Fruit fly (Drosophila melanogaster) whole organism, embryonic: ENCODE measurements around the gene TBC1d7.

Source experiments
- CG6854 ChIP-seq: fragments of 200-800 bp; sonication (Bioruptor generic); optimal IDR thresholded peaks from 3 replicates; lab custom pipeline; 2017; ENCODE audit warnings: missing biosample characterization, mild to moderate bottlenecking, missing genetic modification characterization
- CG9932 ChIP-seq: fragments of 200-800 bp; sonication (Bioruptor generic); IDR thresholded peaks from 2 replicates; pipeline ENCODE4 v1.3.6; 2022; ENCODE audit warnings: missing biosample characterization, missing genetic modification characterization
- Hmx ChIP-seq: fragments of 200-800 bp; sonication (Bioruptor generic); optimal IDR thresholded peaks from 2 replicates; lab custom pipeline; 2016; ENCODE audit warnings: missing biosample characterization, missing genetic modification characterization

DNA sequence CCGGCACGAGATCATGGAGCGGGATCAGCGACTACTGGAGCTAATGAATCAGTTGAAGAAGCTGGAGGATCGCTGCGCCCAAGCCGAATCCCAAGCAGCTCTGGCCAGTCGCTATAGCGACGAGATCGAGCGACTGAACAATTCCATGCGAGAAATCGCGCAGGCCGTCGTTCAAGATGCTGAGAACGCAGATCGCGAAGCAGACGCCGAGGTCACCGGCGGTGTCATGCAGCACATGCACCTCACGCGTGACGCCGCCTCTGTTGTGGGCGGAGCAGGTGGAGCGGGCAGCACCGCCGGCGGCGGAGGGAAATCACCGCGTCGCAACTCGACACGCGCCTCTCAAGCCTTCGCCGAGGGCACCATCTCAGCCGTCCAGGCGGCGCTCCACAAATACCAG is 39.9 kb upstream of the TBC1d7 start:
- TF ChIP-seq Hmx (GFP tag; lab: Kevin White, UChicago) (no peak), CG9932 (GFP tag; lab: Robert Waterston, UW) (no peak), CG6854 (no peak)
